Worm (Caenorhabditis elegans) whole organism, L4/young adult: Measurements from ENCODE around the gene sedl-1.

ENCODE experiments used
- dao-5 ChIP-seq: sonication (generic microtip); optimal IDR thresholded peaks from 2 replicates; lab custom pipeline; 2016; ENCODE audit warnings: missing genotype, missing genetic modification characterization, moderate library complexity, missing compliant biosample characterization
- him-1 ChIP-seq: sonication (generic microtip); optimal IDR thresholded peaks from 2 replicates; lab custom pipeline; 2016; ENCODE audit warnings: missing genotype, missing genetic modification reagents, missing genetic modification characterization, missing compliant biosample characterization

DNA sequence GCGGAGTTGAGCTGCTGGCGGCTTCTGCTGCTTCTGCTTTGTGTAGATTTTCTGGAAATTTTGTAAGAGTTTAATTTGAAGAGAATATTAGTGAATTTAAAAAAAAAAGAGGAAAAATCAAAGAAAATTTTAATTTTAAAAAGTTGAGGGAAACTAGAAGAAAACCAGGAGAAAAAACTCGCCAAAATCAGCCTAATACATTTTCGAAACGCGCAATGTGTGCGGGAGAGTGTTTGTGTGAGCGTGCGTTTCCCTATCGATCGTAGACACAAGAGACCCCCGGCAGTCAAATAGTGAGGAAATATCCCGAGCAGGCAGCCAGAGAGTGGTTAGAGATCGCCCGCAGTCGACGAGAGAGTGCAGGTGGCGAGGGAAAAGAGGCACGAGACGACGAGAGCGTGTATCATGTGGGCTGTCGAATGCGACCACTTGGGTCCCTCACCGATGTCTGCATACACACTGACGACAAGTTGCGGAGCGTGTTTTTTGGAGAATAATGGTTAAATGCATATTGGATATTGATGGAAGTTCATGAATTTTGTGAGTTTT lies 6.6 kb upstream of the sedl-1 start, which contains the start of gene zfp-3:
- TF ChIP-seq dao-5 (tag; lab: Kevin White, UChicago) = peak; percentile 62
- peak; percentile 80 for TF ChIP-seq him-1 (tag; lab: Kevin White, UChicago)
